Worm (Caenorhabditis elegans): ENCODE results near the gene Y55B1BL.2.

Y55B1BL.2 gene

DNA sequence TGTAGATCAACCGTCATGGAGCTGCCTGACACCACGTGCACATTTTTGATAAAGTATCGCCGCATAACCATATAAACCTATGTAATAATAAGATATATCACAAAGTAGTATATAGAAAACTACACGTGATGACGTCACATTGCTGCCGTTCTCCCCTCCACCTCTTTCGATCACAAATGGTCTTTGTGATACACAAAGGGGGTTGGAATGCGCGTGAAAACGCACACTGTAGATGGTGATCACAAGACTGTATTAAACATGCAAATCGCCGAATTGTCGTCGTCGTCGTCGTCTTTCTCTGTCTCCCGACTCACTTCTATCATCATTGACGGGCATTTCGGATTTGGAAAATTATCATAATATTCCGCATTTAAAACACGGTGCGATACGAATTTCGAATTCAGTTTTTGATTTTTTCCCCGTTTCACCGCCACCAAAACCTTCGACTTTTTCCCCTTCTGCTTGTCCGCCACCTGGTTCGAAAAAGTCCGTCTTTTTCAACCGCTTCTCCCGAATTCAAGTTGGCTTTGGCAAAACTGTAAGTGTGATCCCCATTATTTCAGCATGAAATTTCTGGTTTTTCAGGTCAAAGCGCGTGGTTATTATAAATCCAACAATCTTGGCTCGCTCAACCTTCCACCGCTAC lies at the start of gene Y55B1BL.2, which contains the start of gene Y55B1BL.1:
Gene Y55B1BL.2, plus strand, starts transcription at position 596 of the 646 bp plus-strand sequence.
Gene Y55B1BL.1, plus strand, starts transcription at position 217 of the 646 bp plus-strand sequence.
- TF ChIP-seq zag-1 (tag; optimal IDR thresholded peaks at IDR 0.05) (no peak), elt-1 (tag; optimal IDR thresholded peaks at IDR 0.05) (no peak), nhr-76 (tag; optimal IDR thresholded peaks at IDR 0.05) (no peak), ceh-82 (tag; optimal IDR thresholded peaks at IDR 0.05) (no peak), nhr-28 (tag; optimal IDR thresholded peaks at IDR 0.05) (no peak), aly-2 (tag; optimal IDR thresholded peaks at IDR 0.05) (no peak), nhr-23 (tag; optimal IDR thresholded peaks at IDR 0.05) (no peak)

DNA sequence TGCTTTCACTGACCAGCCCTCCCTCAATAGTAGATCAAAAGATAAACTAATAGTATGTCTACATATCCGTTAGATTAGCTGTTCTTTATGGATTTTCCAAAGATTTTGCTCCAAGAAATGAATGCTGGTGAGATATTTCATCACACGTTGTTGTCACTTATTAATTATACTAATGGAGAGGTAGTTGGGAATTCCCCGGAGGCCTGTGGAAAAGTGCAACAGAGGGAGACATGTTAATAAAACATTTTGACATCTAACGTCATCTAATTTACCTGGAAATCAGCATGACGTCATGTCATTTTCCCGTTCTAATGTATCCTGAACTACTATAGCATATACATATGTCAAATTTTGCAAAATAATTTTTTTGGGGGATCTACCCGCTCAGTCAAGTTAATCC lies 49.6 kb upstream of the Y55B1BL.2 start:
- TF ChIP-seq snpc-4 (tag; optimal IDR thresholded peaks at IDR 0.05) (no peak), mdl-1 (tag; optimal IDR thresholded peaks at IDR 0.05) (no peak), unc-39 (tag; optimal IDR thresholded peaks at IDR 0.05) (no peak), fkh-10 (GFP tag; optimal IDR thresholded peaks at IDR 0.05) (no peak), ama-1 (optimal IDR thresholded peaks at IDR 0.05) (no peak), elt-2 (tag; optimal IDR thresholded peaks at IDR 0.05) (no peak), nhr-25 (tag; optimal IDR thresholded peaks at IDR 0.05) (no peak), egl-27 (tag; optimal IDR thresholded peaks at IDR 0.05) (no peak), ceh-9 (tag; optimal IDR thresholded peaks at IDR 0.05) (no peak), R02D3.7 (tag; optimal IDR thresholded peaks at IDR 0.05) (no peak), nhr-23 (tag; optimal IDR thresholded peaks at IDR 0.05) (no peak), skn-1 (tag; optimal IDR thresholded peaks at IDR 0.05) (no peak), hmg-11 (tag; optimal IDR thresholded peaks at IDR 0.05) (no peak), nhr-28 (tag; optimal IDR thresholded peaks at IDR 0.05) (no peak)

DNA sequence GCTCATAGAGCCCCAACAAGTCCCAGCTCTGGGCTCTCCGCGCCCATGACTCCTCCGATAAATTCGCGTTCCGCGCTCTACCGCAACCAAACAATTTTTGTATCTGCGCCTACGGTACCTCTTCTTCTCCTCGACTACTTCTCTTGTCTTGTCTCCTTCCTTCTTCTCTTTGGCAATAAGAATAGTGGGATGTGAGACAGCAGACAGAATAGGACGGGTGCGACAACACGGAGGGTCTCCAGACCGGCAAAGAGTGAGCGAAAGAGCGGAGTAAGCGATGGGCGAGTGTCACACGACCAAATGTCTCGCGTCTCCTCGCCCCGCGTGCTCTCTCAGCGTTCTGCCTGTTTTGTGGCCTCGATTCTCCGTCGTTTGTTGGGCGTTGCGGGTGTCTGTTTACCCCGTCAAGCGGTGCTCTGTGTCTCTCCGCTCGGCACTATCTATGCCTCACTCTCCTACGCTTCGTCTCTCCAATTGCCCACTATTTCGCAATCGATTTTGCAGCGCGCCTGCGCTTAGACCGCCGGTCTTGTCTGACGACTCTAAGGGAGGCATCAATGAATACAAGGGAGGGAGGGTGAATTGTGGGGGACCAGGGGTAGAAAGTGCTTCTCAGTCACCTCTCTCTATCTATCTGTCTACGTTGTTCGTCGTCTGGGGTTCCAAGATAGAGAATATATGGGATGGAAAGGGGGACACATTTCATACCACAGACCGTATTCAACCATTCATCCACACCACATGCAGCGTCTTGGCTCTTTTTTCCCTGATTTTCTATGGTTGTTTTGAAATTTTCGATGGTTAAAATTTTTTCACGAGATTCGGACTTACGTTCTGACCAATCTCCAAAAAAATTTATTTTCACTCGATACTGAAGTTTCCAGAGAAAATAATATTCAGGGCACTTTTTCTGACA lies 47.8 kb upstream of the Y55B1BL.2 start, which contains the start of gene gei-4:
Gene gei-4, minus strand, starts transcription at position 256 of the 916 bp plus-strand sequence.
- TF ChIP-seq nhr-23 (tag; optimal IDR thresholded peaks at IDR 0.05) (peak; percentile 79), nhr-237 (tag; optimal IDR thresholded peaks at IDR 0.05) (no peak), ceh-28 (tag; optimal IDR thresholded peaks at IDR 0.05) (peak; percentile 97), nhr-11 (tag; optimal IDR thresholded peaks at IDR 0.05) (peak; percentile 59), fos-1 (tag; optimal IDR thresholded peaks at IDR 0.05) (no peak), pha-4 (tag; optimal IDR thresholded peaks at IDR 0.05) (peak; percentile 22), unc-39 (tag; optimal IDR thresholded peaks at IDR 0.05) (no peak), nhr-12 (tag; optimal IDR thresholded peaks at IDR 0.05) (no peak), skn-1 (tag; optimal IDR thresholded peaks at IDR 0.05) (no peak), lin-39 (tag; optimal IDR thresholded peaks at IDR 0.05) (peak; percentile 78), mml-1 (tag; optimal IDR thresholded peaks at IDR 0.05) (no peak), ama-1 (optimal IDR thresholded peaks at IDR 0.05) (peak; percentile 49), eor-1 (tag; optimal IDR thresholded peaks at IDR 0.05) (peak; percentile 61 to 67), egl-5 (tag; optimal IDR thresholded peaks at IDR 0.05) (peak; percentile 82), nhr-25 (tag; optimal IDR thresholded peaks at IDR 0.05) (peak; percentile 85), sea-2 (GFP tag; optimal IDR thresholded peaks at IDR 0.05) (no peak), R02D3.7 (tag; optimal IDR thresholded peaks at IDR 0.05) (peak; percentile 48), ztf-4 (tag; optimal IDR thresholded peaks at IDR 0.05) (no peak), ceh-9 (tag; optimal IDR thresholded peaks at IDR 0.05) (no peak), aly-2 (tag; optimal IDR thresholded peaks at IDR 0.05) (no peak), ZK546.5 (tag; optimal IDR thresholded peaks at IDR 0.05) (no peak), jun-1 (tag; optimal IDR thresholded peaks at IDR 0.05) (peak; percentile 82), nhr-28 (tag; optimal IDR thresholded peaks at IDR 0.05) (no peak), fkh-2 (tag; optimal IDR thresholded peaks at IDR 0.05) (peak; percentile 53), nhr-77 (tag; optimal IDR thresholded peaks at IDR 0.05) (peak; percentile 20), elt-2 (tag; optimal IDR thresholded peaks at IDR 0.05) (peak; percentile 71), tbx-2 (tag; optimal IDR thresholded peaks at IDR 0.05) (peak; percentile 67), nhr-76 (tag; optimal IDR thresholded peaks at IDR 0.05) (no peak), nhr-67 (tag; optimal IDR thresholded peaks at IDR 0.05) (no peak), mdl-1 (tag; optimal IDR thresholded peaks at IDR 0.05) (peak; percentile 74), nhr-43 (tag; optimal IDR thresholded peaks at IDR 0.05; ENCODE audit: poor library complexity, severe bottlenecking) (peak; percentile 74), ceh-16 (tag; optimal IDR thresholded peaks at IDR 0.05) (no peak), nfya-1 (tag; optimal IDR thresholded peaks at IDR 0.05; ENCODE audit: insufficient read depth) (peak; percentile 80), unc-62 (GFP tag; optimal IDR thresholded peaks at IDR 0.05) (peak; percentile 42), zag-1 (tag; optimal IDR thresholded peaks at IDR 0.05) (no peak), lin-15B (tag; optimal IDR thresholded peaks at IDR 0.05) (peak; percentile 57), daf-12 (tag; optimal IDR thresholded peaks at IDR 0.05) (no peak), egl-27 (tag; optimal IDR thresholded peaks at IDR 0.05) (no peak), pqm-1 (tag; optimal IDR thresholded peaks at IDR 0.05) (peak; percentile 54), ceh-82 (tag; optimal IDR thresholded peaks at IDR 0.05) (peak; percentile 13), ztf-11 (tag; optimal IDR thresholded peaks at IDR 0.05) (no peak), snpc-4 (tag; optimal IDR thresholded peaks at IDR 0.05) (peak; percentile 47)
